Fruit fly (Drosophila melanogaster) whole organism, prepupa: ENCODE results near the gene pps.

ENCODE experiments used
- CG6276 ChIP-seq: fragments of 200-800 bp; sonication (Bioruptor generic); optimal IDR thresholded peaks from 2 replicates; lab custom pipeline; 2017; ENCODE audit warnings: missing biosample characterization, mild to moderate bottlenecking, missing genetic modification characterization
- CG8319 ChIP-seq: fragments of 200-800 bp; sonication (Bioruptor generic); optimal IDR thresholded peaks from 3 replicates; lab custom pipeline; 2016; ENCODE audit warnings: missing biosample characterization, missing genetic modification characterization
- Sox102F ChIP-seq: fragments of 200-800 bp; sonication (Bioruptor generic); optimal IDR thresholded peaks from 2 replicates; lab custom pipeline; 2016; ENCODE audit warnings: missing biosample characterization, mild to moderate bottlenecking, missing genetic modification characterization

DNA sequence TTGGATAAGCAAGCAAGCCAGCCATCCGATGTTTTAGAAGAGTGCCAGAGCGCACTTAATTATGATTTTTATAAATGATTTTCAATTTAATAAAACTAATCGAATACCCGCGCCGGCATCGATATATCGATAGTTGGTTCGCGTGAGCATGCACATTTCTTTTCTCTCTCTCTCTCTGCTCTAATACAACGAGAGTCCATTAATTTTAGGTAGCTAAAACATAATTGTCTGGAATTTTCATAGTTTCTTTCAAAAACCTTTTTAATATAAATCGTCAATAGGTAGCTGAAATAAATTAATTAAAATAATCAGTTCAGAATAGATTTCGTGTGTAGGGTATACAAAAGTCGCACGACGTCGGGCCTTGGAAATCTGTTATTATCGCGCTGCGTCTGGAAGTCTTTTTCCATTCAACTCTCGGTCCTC is 35.3 kb downstream of the pps start, which contains the start of gene CG18549:
- TF ChIP-seq CG6276 (GFP tag; lab: Kevin White, UChicago) (peak; percentile 100), CG8319 (peak; percentile 99), Sox102F (GFP tag; lab: Kevin White, UChicago) (peak; percentile 100)
